Fruit fly (Drosophila melanogaster) whole organism, embryonic: ENCODE data around the gene TwdlQ.

Experiments
- Aef1 ChIP-seq: fragments of 200-800 bp; sonication (Bioruptor generic); IDR thresholded peaks from 3 replicates; pipeline ENCODE4 v1.3.6; 2022; ENCODE audit warnings: missing biosample characterization, missing genetic modification characterization
- Atf-2 ChIP-seq: fragments of 200-800 bp; sonication (Bioruptor generic); optimal IDR thresholded peaks from 2 replicates; lab custom pipeline; 2016; ENCODE audit warnings: missing biosample characterization, missing genetic modification characterization
- Bdp1 ChIP-seq: fragments of 200-800 bp; sonication (Bioruptor generic); optimal IDR thresholded peaks from 3 replicates; lab custom pipeline; 2016; ENCODE audit warnings: missing biosample characterization, missing genetic modification characterization
- Blimp-1 ChIP-seq: fragments of 200-800 bp; sonication (Bioruptor generic); optimal IDR thresholded peaks from 3 replicates; lab custom pipeline; 2018; ENCODE audit warnings: missing biosample characterization, missing genetic modification characterization, mild to moderate bottlenecking, moderate library complexity, missing genetic modification reagents
- C15 ChIP-seq: fragments of 200-800 bp; sonication (Bioruptor generic); IDR thresholded peaks from 3 replicates; pipeline ENCODE4 v1.3.6; 2022; ENCODE audit warnings: missing biosample characterization, missing genetic modification characterization
- CG10366 ChIP-seq: fragments of 200-800 bp; sonication (Bioruptor generic); IDR thresholded peaks from 2 replicates; pipeline ENCODE4 v1.3.6; 2022; ENCODE audit warnings: missing biosample characterization, missing genetic modification characterization
- CG12155 ChIP-seq: fragments of 200-800 bp; sonication (Bioruptor generic); optimal IDR thresholded peaks from 3 replicates; lab custom pipeline; 2016; ENCODE audit warnings: missing biosample characterization, missing genetic modification characterization
- CG14014 ChIP-seq: fragments of 200-800 bp; sonication (Bioruptor generic); IDR thresholded peaks from 2 replicates; pipeline ENCODE4 v1.3.6; 2022; ENCODE audit warnings: missing biosample characterization, missing genetic modification characterization
- CG14667 ChIP-seq: fragments of 200-800 bp; sonication (Bioruptor generic); IDR thresholded peaks from 2 replicates; pipeline ENCODE4 v1.3.6; 2022; ENCODE audit warnings: missing biosample characterization, missing genetic modification characterization
- CG15696 ChIP-seq: fragments of 200-800 bp; sonication (Bioruptor generic); optimal IDR thresholded peaks from 2 replicates; lab custom pipeline; 2019; ENCODE audit warnings: missing biosample characterization, mild to moderate bottlenecking, missing genetic modification characterization, moderate library complexity
- CG1602 ChIP-seq: fragments of 200-800 bp; sonication (Bioruptor generic); optimal IDR thresholded peaks from 3 replicates; lab custom pipeline; 2016; ENCODE audit warnings: missing biosample characterization, missing genetic modification characterization
- CG18011 ChIP-seq: fragments of 200-800 bp; sonication (Bioruptor generic); optimal IDR thresholded peaks from 2 replicates; lab custom pipeline; 2017; ENCODE audit warnings: missing biosample characterization, missing genetic modification characterization, mild to moderate bottlenecking, moderate library complexity, missing genotype
- CG18262 ChIP-seq: fragments of 200-800 bp; optimal IDR thresholded peaks from 3 replicates; lab custom pipeline; 2019; ENCODE audit warnings: missing biosample characterization, mild to moderate bottlenecking, missing genetic modification characterization, moderate library complexity
- CG31441 ChIP-seq: fragments of 200-800 bp; sonication (Bioruptor generic); IDR thresholded peaks from 2 replicates; pipeline ENCODE4 v1.3.6; 2022; ENCODE audit warnings: missing biosample characterization, missing genetic modification characterization
- CG3163 ChIP-seq: fragments of 200-800 bp; sonication (Bioruptor generic); optimal IDR thresholded peaks from 3 replicates; lab custom pipeline; 2016; ENCODE audit warnings: missing biosample characterization, missing genetic modification characterization
- CG32772 ChIP-seq: fragments of 200-800 bp; sonication (Bioruptor generic); IDR thresholded peaks from 2 replicates; pipeline ENCODE4 v1.3.6; 2022; ENCODE audit warnings: missing biosample characterization, missing genetic modification characterization
- CG4360 ChIP-seq: fragments of 200-800 bp; sonication (Bioruptor generic); IDR thresholded peaks from 2 replicates; pipeline ENCODE4 v1.3.6; 2022; ENCODE audit warnings: missing biosample characterization, missing genetic modification characterization
- CG7745 ChIP-seq: fragments of 200-800 bp; sonication (Bioruptor generic); optimal IDR thresholded peaks from 2 replicates; lab custom pipeline; 2018; ENCODE audit warnings: missing biosample characterization, mild to moderate bottlenecking, missing genetic modification characterization, moderate library complexity
- CG8765 ChIP-seq: fragments of 200-800 bp; sonication (Bioruptor generic); IDR thresholded peaks from 2 replicates; pipeline ENCODE4 v1.3.6; 2022; ENCODE audit warnings: missing biosample characterization, missing genetic modification characterization
- CG8944 ChIP-seq: fragments of 200-800 bp; sonication (Bioruptor generic); optimal IDR thresholded peaks from 3 replicates; lab custom pipeline; 2016; ENCODE audit warnings: missing biosample characterization, missing genetic modification characterization
- CG9437 ChIP-seq: fragments of 200-800 bp; sonication (Bioruptor generic); optimal IDR thresholded peaks from 2 replicates; lab custom pipeline; 2018; ENCODE audit warnings: missing biosample characterization, mild to moderate bottlenecking, missing genetic modification characterization
- CG9797 ChIP-seq: fragments of 200-800 bp; sonication (Bioruptor generic); optimal IDR thresholded peaks from 3 replicates; lab custom pipeline; 2018; ENCODE audit warnings: missing biosample characterization, mild to moderate bottlenecking, missing genetic modification characterization
- CG9932 ChIP-seq: fragments of 200-800 bp; sonication (Bioruptor generic); IDR thresholded peaks from 2 replicates; pipeline ENCODE4 v1.3.6; 2022; ENCODE audit warnings: missing biosample characterization, missing genetic modification characterization
- D ChIP-seq, 2 experiments: fragments of 200-800 bp in 1 of 2; fragments of >200 bp in 1 of 2; sonication (Bioruptor generic) in 1 of 2; optimal IDR thresholded peaks; 2 replicates in 1 of 2; 3 replicates in 1 of 2; lab custom pipeline; 2017; ENCODE audit warnings: mild to moderate bottlenecking in 1 of 2, missing biosample characterization in 1 of 2, missing genetic modification characterization in 1 of 2, missing genetic modification reagents in 1 of 2
- HHEX ChIP-seq: fragments of 200-800 bp; sonication (Bioruptor generic); optimal IDR thresholded peaks from 3 replicates; lab custom pipeline; 2017; ENCODE audit warnings: missing biosample characterization, mild to moderate bottlenecking, missing genetic modification characterization, missing genetic modification reagents
- HLHmδ ChIP-seq: fragments of 200-800 bp; sonication (Bioruptor generic); optimal IDR thresholded peaks from 2 replicates; lab custom pipeline; 2018; ENCODE audit warnings: missing biosample characterization, mild to moderate bottlenecking, missing genetic modification characterization, moderate library complexity
- Jarid2 ChIP-seq: fragments of 200-800 bp; sonication (Bioruptor generic); optimal IDR thresholded peaks from 3 replicates; lab custom pipeline; 2017; ENCODE audit warnings: mild to moderate bottlenecking, missing biosample characterization, missing genetic modification reagents, missing genetic modification characterization
- Lim3 ChIP-seq: fragments of 200-800 bp; sonication (Bioruptor generic); IDR thresholded peaks from 2 replicates; pipeline ENCODE4 v1.3.6; 2022; ENCODE audit warnings: missing biosample characterization, missing genetic modification characterization
- Mrtf ChIP-seq: fragments of 200-800 bp; sonication (Bioruptor generic); IDR thresholded peaks from 3 replicates; pipeline ENCODE4 v1.3.6; 2022; ENCODE audit warnings: missing biosample characterization, missing genetic modification characterization
- NFAT ChIP-seq: fragments of 200-800 bp; sonication (Bioruptor generic); IDR thresholded peaks from 2 replicates; pipeline ENCODE4 v1.3.6; 2022; ENCODE audit warnings: missing biosample characterization, missing genetic modification characterization
- Spps ChIP-seq: fragments of 200-800 bp; sonication (Bioruptor generic); optimal IDR thresholded peaks from 2 replicates; lab custom pipeline; 2018; ENCODE audit warnings: missing biosample characterization, mild to moderate bottlenecking, missing genetic modification characterization
- Vsx1 ChIP-seq: fragments of 200-800 bp; sonication (Bioruptor generic); optimal IDR thresholded peaks from 2 replicates; lab custom pipeline; 2017; ENCODE audit warnings: missing biosample characterization, mild to moderate bottlenecking, missing genetic modification characterization, missing genetic modification reagents
- chif ChIP-seq, 2 experiments: fragments of 200-800 bp; sonication (Bioruptor generic); optimal IDR thresholded peaks; 3 replicates each; lab custom pipeline; 2016; ENCODE audit warnings: missing biosample characterization in 2 of 2, missing genetic modification characterization in 2 of 2
- chn ChIP-seq: fragments of 200-800 bp; sonication (Bioruptor generic); optimal IDR thresholded peaks from 2 replicates; lab custom pipeline; 2016; ENCODE audit warnings: missing biosample characterization, missing genetic modification characterization
- ci ChIP-seq: fragments of 200-800 bp; sonication (Bioruptor generic); IDR thresholded peaks from 3 replicates; pipeline ENCODE4 v1.3.6; 2022; ENCODE audit warnings: missing biosample characterization, missing genetic modification characterization
- dan ChIP-seq: fragments of 200-800 bp; sonication (Bioruptor generic); IDR thresholded peaks from 2 replicates; pipeline ENCODE4 v1.3.6; 2022; ENCODE audit warnings: missing biosample characterization, missing genetic modification characterization
- dimm ChIP-seq: fragments of 200-800 bp; sonication (Bioruptor generic); IDR thresholded peaks from 2 replicates; pipeline ENCODE4 v1.3.6; 2022; ENCODE audit warnings: missing biosample characterization, missing genetic modification characterization
- fru ChIP-seq: fragments of >200 bp; optimal IDR thresholded peaks from 2 replicates; lab custom pipeline; 2017
- gce ChIP-seq: fragments of 200-800 bp; sonication (Bioruptor generic); IDR thresholded peaks from 3 replicates; pipeline ENCODE4 v1.3.6; 2022; ENCODE audit warnings: missing biosample characterization, missing genetic modification characterization
- gfzf ChIP-seq: fragments of 200-800 bp; sonication (Bioruptor generic); optimal IDR thresholded peaks from 2 replicates; lab custom pipeline; 2016; ENCODE audit warnings: missing biosample characterization, mild to moderate bottlenecking, missing genetic modification characterization, moderate library complexity
- grn ChIP-seq: fragments of 200-800 bp; sonication (Bioruptor generic); optimal IDR thresholded peaks from 3 replicates; lab custom pipeline; 2017; ENCODE audit warnings: missing biosample characterization, missing genetic modification characterization
- ind ChIP-seq: fragments of 200-800 bp; sonication (Bioruptor generic); optimal IDR thresholded peaks from 3 replicates; lab custom pipeline; 2016; ENCODE audit warnings: missing biosample characterization, missing genetic modification characterization
- lmd ChIP-seq: fragments of 200-800 bp; sonication (Bioruptor generic); IDR thresholded peaks from 2 replicates; pipeline ENCODE4 v1.3.6; 2022; ENCODE audit warnings: missing biosample characterization, missing genetic modification characterization
- onecut ChIP-seq: fragments of 200-800 bp; sonication (Bioruptor generic); IDR thresholded peaks from 2 replicates; pipeline ENCODE4 v1.3.6; 2022; ENCODE audit warnings: missing biosample characterization, missing genetic modification characterization
- pzg ChIP-seq: fragments of 200-800 bp; sonication (Bioruptor generic); optimal IDR thresholded peaks from 3 replicates; lab custom pipeline; 2018; ENCODE audit warnings: missing biosample characterization, mild to moderate bottlenecking, missing genetic modification characterization, moderate library complexity
- scrt ChIP-seq: fragments of 200-800 bp; sonication (Bioruptor generic); optimal IDR thresholded peaks from 2 replicates; lab custom pipeline; 2018; ENCODE audit warnings: missing biosample characterization, mild to moderate bottlenecking, missing genetic modification characterization, moderate library complexity
- sd ChIP-seq: fragments of 200-800 bp; sonication (Bioruptor generic); optimal IDR thresholded peaks from 3 replicates; lab custom pipeline; 2018; ENCODE audit warnings: missing biosample characterization, mild to moderate bottlenecking, missing genetic modification characterization, moderate library complexity
- sens ChIP-seq: fragments of 200-800 bp; sonication (Bioruptor generic); peaks from one replicate; lab custom pipeline; 2016; ENCODE audit warnings: missing biosample characterization, missing genetic modification characterization
- shn ChIP-seq: fragments of 200-800 bp; sonication (Bioruptor generic); optimal IDR thresholded peaks from 3 replicates; lab custom pipeline; 2016; ENCODE audit warnings: missing biosample characterization, missing genetic modification characterization
- sima ChIP-seq: fragments of 200-800 bp; sonication (Bioruptor generic); optimal IDR thresholded peaks from 2 replicates; lab custom pipeline; 2016; ENCODE audit warnings: missing biosample characterization, missing genetic modification characterization
- sr ChIP-seq: fragments of 200-800 bp; sonication (Bioruptor generic); IDR thresholded peaks from 3 replicates; pipeline ENCODE4 v1.3.6; 2022; ENCODE audit warnings: missing biosample characterization, missing genetic modification characterization
- zfh2 ChIP-seq: fragments of 200-800 bp; sonication (Bioruptor generic); optimal IDR thresholded peaks from 2 replicates; lab custom pipeline; 2016; ENCODE audit warnings: missing biosample characterization, missing genetic modification characterization

Gene TwdlQ

dm6 chr3R:26714109-26714576, 20.8 kb upstream of the TwdlQ start, which contains the start of gene amon (continued):
- TF ChIP-seq CG31441 (peak; percentile 97), Blimp-1 (peak; percentile 94), CG12155 (GFP tag; lab: Kevin White, UChicago) (peak; percentile 97), CG32772 (GFP tag; lab: Robert Waterston, UW) (peak; percentile 98), Atf-2 (peak; percentile 96), CG9932 (GFP tag; lab: Robert Waterston, UW) (peak; percentile 99), D (optimal IDR thresholded peaks at IDR 0.05; lab: Kevin White, UChicago) (no peak), D (GFP tag; optimal IDR thresholded peaks at IDR 0.05; lab: Kevin White, UChicago) (peak; percentile 95), HLHmδ (GFP tag; lab: Kevin White, UChicago) (no peak), CG14014 (peak; percentile 99), shn (GFP tag; lab: Kevin White, UChicago) (peak; percentile 98), Jarid2 (GFP tag; lab: Kevin White, UChicago) (peak; percentile 84), CG9437 (GFP tag; lab: Kevin White, UChicago) (peak; percentile 88), ci (GFP tag; lab: Robert Waterston, UW) (peak; percentile 99), CG10366 (peak; percentile 99), CG1602 (peak; percentile 95), Vsx1 (GFP tag; lab: Kevin White, UChicago) (peak; percentile 90), Aef1 (GFP tag; lab: Robert Waterston, UW) (peak; percentile 99), Mrtf (GFP tag; lab: Robert Waterston, UW) (peak; percentile 99), pzg (GFP tag; lab: Kevin White, UChicago) (peak; percentile 65), scrt (peak; percentile 98), grn (peak; percentile 89), fru (lab: Kevin White, UChicago) (no peak), zfh2 (GFP tag; lab: Kevin White, UChicago) (peak; percentile 99), Lim3 (GFP tag; lab: Robert Waterston, UW) (peak; percentile 95), C15 (GFP tag; lab: Robert Waterston, UW) (peak; percentile 98), CG9797 (peak; percentile 42), CG8765 (GFP tag; lab: Robert Waterston, UW) (peak; percentile 93), lmd (GFP tag; lab: Robert Waterston, UW) (peak; percentile 99), CG18011 (peak; percentile 91), HHEX (GFP tag; lab: Kevin White, UChicago) (peak; percentile 99), CG4360 (GFP tag; lab: Robert Waterston, UW) (peak; percentile 79), NFAT (GFP tag; lab: Robert Waterston, UW) (peak; percentile 99), chn (GFP tag; lab: Kevin White, UChicago) (peak; percentile 97), gce (peak; percentile 95), sens (GFP tag; lab: Kevin White, UChicago) (peak; percentile 99), dimm (GFP tag; lab: Robert Waterston, UW) (peak; percentile 94), CG8944 (GFP tag; lab: Kevin White, UChicago) (peak; percentile 98), CG15696 (tag; lab: Kevin White, UChicago) (peak; percentile 84), dan (GFP tag; lab: Robert Waterston, UW) (peak; percentile 76), sd (tag; lab: Kevin White, UChicago) (peak; percentile 99), Bdp1 (peak; percentile 93), chif (GFP tag; optimal IDR thresholded peaks at IDR 0.05; lab: Kevin White, UChicago) (peak; percentile 97 to 98), gfzf (peak; percentile 30), Spps (tag; lab: Kevin White, UChicago) (peak; percentile 65), onecut (peak; percentile 96), sr (GFP tag; lab: Robert Waterston, UW) (peak; percentile 93), ind (GFP tag; lab: Kevin White, UChicago) (peak; percentile 99), CG3163 (peak; percentile 92), sima (peak; percentile 95), CG7745 (tag; lab: Kevin White, UChicago) (no peak), CG18262 (tag; lab: Kevin White, UChicago) (peak; percentile 88), CG14667 (GFP tag; lab: Robert Waterston, UW) (peak; percentile 98)
